1 fruit fly cellular context compared by ENCODE assay signal in the genomic region with DNA sequence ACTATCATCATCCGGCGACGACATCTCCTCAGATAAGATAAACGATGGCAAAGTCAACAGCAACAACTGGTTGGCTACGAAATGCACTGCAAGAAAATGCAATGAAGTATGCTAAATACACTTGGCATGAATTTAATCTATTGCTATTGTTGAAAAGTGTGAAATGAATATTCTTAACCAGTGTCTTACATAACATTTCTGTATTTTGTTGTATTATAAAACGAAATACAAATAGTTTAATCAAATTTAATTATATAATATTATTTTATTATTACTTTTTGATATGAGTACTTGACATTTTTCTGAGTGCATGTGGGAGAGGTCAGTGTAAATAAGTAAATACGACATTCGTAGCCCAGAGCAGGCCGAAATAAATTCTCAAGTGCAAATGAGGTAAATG.
TF ChIP-seq lines count a peak whose summit lies in the region.

No protein-coding gene starts in this region.

TF ChIP-seq in whole organism, embryonic, 481 proteins besides CTCF, POLR2A, EP300 and RAD21 (continued from another document):
- no peak for TF ChIP-seq CG11560 (tag; IDR thresholded peaks at IDR 0.05; lab: Robert Waterston, UW)
- no peak for TF ChIP-seq dpn (GFP tag; optimal IDR thresholded peaks at IDR 0.05; lab: Kevin White, UChicago)
- peak; percentile 2 for TF ChIP-seq ind (GFP tag; optimal IDR thresholded peaks at IDR 0.05; lab: Kevin White, UChicago)
- TF ChIP-seq chinmo (GFP tag; IDR thresholded peaks at IDR 0.05; lab: Robert Waterston, UW; ENCODE audit: partially characterized antibody): no peak
- no peak for TF ChIP-seq stc (GFP tag; IDR thresholded peaks at IDR 0.05; lab: Robert Waterston, UW)
- TF ChIP-seq CG7839 (tag; optimal IDR thresholded peaks at IDR 0.05; lab: Kevin White, UChicago): peak; percentile 54
- TF ChIP-seq CG10654 (GFP tag; optimal IDR thresholded peaks at IDR 0.05; lab: Kevin White, UChicago): peak; percentile 24
- TF ChIP-seq CG13424 (tag; optimal IDR thresholded peaks at IDR 0.05; lab: Kevin White, UChicago): peak; percentile 56
- TF ChIP-seq CG8478 (optimal IDR thresholded peaks at IDR 0.05; lab: Kevin White, UChicago): no peak
- no peak for TF ChIP-seq Vsx1 (GFP tag; optimal IDR thresholded peaks at IDR 0.05; lab: Kevin White, UChicago)
- TF ChIP-seq Opbp (GFP tag; IDR thresholded peaks at IDR 0.05; lab: Robert Waterston, UW; ENCODE audit: partially characterized antibody): no peak
- TF ChIP-seq CG18476 (GFP tag; optimal IDR thresholded peaks at IDR 0.05; lab: Kevin White, UChicago): no peak
- TF ChIP-seq sc (optimal IDR thresholded peaks at IDR 0.05; lab: Kevin White, UChicago): no peak
- peak; percentile 28 for TF ChIP-seq sc (GFP tag; optimal IDR thresholded peaks at IDR 0.05; lab: Kevin White, UChicago)
- peak; percentile 49 for TF ChIP-seq CG7271 (tag; optimal IDR thresholded peaks at IDR 0.05; lab: Kevin White, UChicago)
- no peak for TF ChIP-seq C15 (GFP tag; IDR thresholded peaks at IDR 0.05; lab: Robert Waterston, UW)
- peak; percentile 76 for TF ChIP-seq gem (tag; optimal IDR thresholded peaks at IDR 0.05; lab: Kevin White, UChicago)
- TF ChIP-seq Mad (GFP tag; optimal IDR thresholded peaks at IDR 0.05; lab: Kevin White, UChicago): no peak
- TF ChIP-seq CG1647 (GFP tag; optimal IDR thresholded peaks at IDR 0.05; lab: Kevin White, UChicago): no peak
- TF ChIP-seq disco-r (GFP tag; optimal IDR thresholded peaks at IDR 0.05; lab: Kevin White, UChicago): no peak
- TF ChIP-seq CG8290 (GFP tag; optimal IDR thresholded peaks at IDR 0.05; lab: Kevin White, UChicago): no peak
- TF ChIP-seq CG8290 (tag; optimal IDR thresholded peaks at IDR 0.05; lab: Kevin White, UChicago): no peak
- no peak for TF ChIP-seq CG3065 (GFP tag; optimal IDR thresholded peaks at IDR 0.05; lab: Kevin White, UChicago)
- TF ChIP-seq row (GFP tag; IDR thresholded peaks at IDR 0.05; lab: Robert Waterston, UW): peak; percentile 59
- TF ChIP-seq CG4404 (GFP tag; IDR thresholded peaks at IDR 0.05; lab: Robert Waterston, UW): peak; percentile 41; the same call in 1 of the 2 replicates
- no peak for TF ChIP-seq shn (GFP tag; optimal IDR thresholded peaks at IDR 0.05; lab: Kevin White, UChicago)
- TF ChIP-seq CG2712 (tag; optimal IDR thresholded peaks at IDR 0.05; lab: Kevin White, UChicago): peak; percentile 75
- no peak for TF ChIP-seq br (optimal IDR thresholded peaks at IDR 0.05; lab: Kevin White, UChicago)
- peak; percentile 19 for TF ChIP-seq Nf-YC (tag; optimal IDR thresholded peaks at IDR 0.05; lab: Kevin White, UChicago)
- peak; percentile 26 for TF ChIP-seq Meics (GFP tag; optimal IDR thresholded peaks at IDR 0.05; lab: Kevin White, UChicago)
- TF ChIP-seq CG8924 (tag; optimal IDR thresholded peaks at IDR 0.05; lab: Kevin White, UChicago): peak; percentile 42
- TF ChIP-seq phol (tag; optimal IDR thresholded peaks at IDR 0.05; lab: Kevin White, UChicago): peak; percentile 58
- TF ChIP-seq Bteb2 (GFP tag; optimal IDR thresholded peaks at IDR 0.05; lab: Kevin White, UChicago): no peak
- peak; percentile 52 for TF ChIP-seq Sox102F (GFP tag; optimal IDR thresholded peaks at IDR 0.05; lab: Kevin White, UChicago)
- TF ChIP-seq esg (GFP tag; conservative IDR thresholded peaks at IDR 0.05; lab: Robert Waterston, UW): no peak
- TF ChIP-seq maf-S (GFP tag; optimal IDR thresholded peaks at IDR 0.05; lab: Kevin White, UChicago): no peak
- no peak for TF ChIP-seq gce (GFP tag; IDR thresholded peaks at IDR 0.05; lab: Robert Waterston, UW)
- TF ChIP-seq slp2 (GFP tag; optimal IDR thresholded peaks at IDR 0.05; lab: Kevin White, UChicago): no peak
- no peak for TF ChIP-seq dm (GFP tag; optimal IDR thresholded peaks at IDR 0.05; lab: Kevin White, UChicago)
- TF ChIP-seq trem (tag; optimal IDR thresholded peaks at IDR 0.05; lab: Kevin White, UChicago): peak; percentile 58
- peak; percentile 21 for TF ChIP-seq fd102C (GFP tag; optimal IDR thresholded peaks at IDR 0.05; lab: Kevin White, UChicago)
- no peak for TF ChIP-seq H15 (GFP tag; IDR thresholded peaks at IDR 0.05; lab: Robert Waterston, UW)
- peak; percentile 7 for TF ChIP-seq cwo (GFP tag; optimal IDR thresholded peaks at IDR 0.05; lab: Kevin White, UChicago)
- TF ChIP-seq ems (GFP tag; optimal IDR thresholded peaks at IDR 0.05; lab: Kevin White, UChicago): no peak
- TF ChIP-seq lbe (GFP tag; optimal IDR thresholded peaks at IDR 0.05; lab: Kevin White, UChicago): no peak
- TF ChIP-seq BtbVII (GFP tag; optimal IDR thresholded peaks at IDR 0.05; lab: Kevin White, UChicago): peak; percentile 21
- TF ChIP-seq fu2 (GFP tag; optimal IDR thresholded peaks at IDR 0.05; lab: Kevin White, UChicago): no peak
- TF ChIP-seq CG4617 (GFP tag; optimal IDR thresholded peaks at IDR 0.05; lab: Kevin White, UChicago; ENCODE audit: borderline replicate concordance): no peak
- no peak for TF ChIP-seq ranshi (GFP tag; IDR thresholded peaks at IDR 0.05; lab: Robert Waterston, UW)
- TF ChIP-seq CG10274 (GFP tag; optimal IDR thresholded peaks at IDR 0.05; lab: Kevin White, UChicago): no peak
- TF ChIP-seq CG4424 (GFP tag; optimal IDR thresholded peaks at IDR 0.05; lab: Kevin White, UChicago): peak; percentile 51
- no peak for TF ChIP-seq Hey (tag; optimal IDR thresholded peaks at IDR 0.05; lab: Kevin White, UChicago)
